ENCODE assay signal across 1 fruit fly cellular context in genomic region chr3R:16646952-16647715, dm6.
TF ChIP-seq lines count a peak whose summit lies in the region.

Gene CG10324 (minus strand): TSS chr3R:16647004.
Gene CCT3 (plus strand): TSS chr3R:16647605.

TF ChIP-seq in whole organism, embryonic, 481 proteins besides CTCF, POLR2A, EP300 and RAD21 (continued from another document):
- peak; percentile 22 for TF ChIP-seq CG12155 (GFP tag; optimal IDR thresholded peaks at IDR 0.05; lab: Kevin White, UChicago)
- TF ChIP-seq B-H2 (GFP tag; optimal IDR thresholded peaks at IDR 0.05; lab: Kevin White, UChicago), result peak; percentile 73
- TF ChIP-seq luna (GFP tag; optimal IDR thresholded peaks at IDR 0.05; lab: Kevin White, UChicago), result no peak
- TF ChIP-seq Ptx1 (GFP tag; IDR thresholded peaks at IDR 0.05; lab: Robert Waterston, UW), result peak; percentile 67
- peak; percentile 84 for TF ChIP-seq phol (tag; optimal IDR thresholded peaks at IDR 0.05; lab: Kevin White, UChicago)
- TF ChIP-seq Bteb2 (GFP tag; optimal IDR thresholded peaks at IDR 0.05; lab: Kevin White, UChicago), result peak; percentile 45
- TF ChIP-seq cg (GFP tag; optimal IDR thresholded peaks at IDR 0.05; lab: Kevin White, UChicago), result no peak
- peak; percentile 67 for TF ChIP-seq Drgx (GFP tag; IDR thresholded peaks at IDR 0.05; lab: Robert Waterston, UW)
- peak; percentile 59 for TF ChIP-seq ind (GFP tag; optimal IDR thresholded peaks at IDR 0.05; lab: Kevin White, UChicago)
- peak; percentile 60 for TF ChIP-seq CG3847 (GFP tag; IDR thresholded peaks at IDR 0.05; lab: Robert Waterston, UW)
- TF ChIP-seq CG8089 (GFP tag; optimal IDR thresholded peaks at IDR 0.05; lab: Kevin White, UChicago), result no peak
- TF ChIP-seq Ssrp (tag; optimal IDR thresholded peaks at IDR 0.05; lab: Kevin White, UChicago), result peak; percentile 73
- peak; percentile 44 for TF ChIP-seq cato (GFP tag; optimal IDR thresholded peaks at IDR 0.05; lab: Kevin White, UChicago; ENCODE audit: borderline replicate concordance)
- no peak for TF ChIP-seq CG10321 (GFP tag; IDR thresholded peaks at IDR 0.05; lab: Robert Waterston, UW)
- peak; percentile 26; the same call in 1 of the 2 replicates for TF ChIP-seq sens-2 (GFP tag; IDR thresholded peaks at IDR 0.05; lab: Robert Waterston, UW)
- TF ChIP-seq CG10565 (GFP tag; optimal IDR thresholded peaks at IDR 0.05; lab: Kevin White, UChicago), result no peak
- TF ChIP-seq CG6765 (GFP tag; optimal IDR thresholded peaks at IDR 0.05; lab: Kevin White, UChicago), result peak; percentile 71
- TF ChIP-seq knrl (GFP tag; IDR thresholded peaks at IDR 0.05; lab: Robert Waterston, UW; ENCODE audit: partially characterized antibody), result peak; percentile 68
- no peak; the same call in 1 of the 2 replicates for TF ChIP-seq CG14667 (GFP tag; IDR thresholded peaks at IDR 0.05; lab: Robert Waterston, UW)
- TF ChIP-seq Nf-YC (tag; optimal IDR thresholded peaks at IDR 0.05; lab: Kevin White, UChicago), result peak; percentile 77
- peak in 1 of 2 experiments; percentile 37 for TF ChIP-seq insv (GFP tag; optimal IDR thresholded peaks at IDR 0.05; lab: Kevin White, UChicago)
- peak; percentile 26 for TF ChIP-seq kah (GFP tag; optimal IDR thresholded peaks at IDR 0.05; lab: Kevin White, UChicago)
- TF ChIP-seq dati (GFP tag; IDR thresholded peaks at IDR 0.05; lab: Robert Waterston, UW), result no peak
- peak; percentile 82 for TF ChIP-seq CG8924 (tag; optimal IDR thresholded peaks at IDR 0.05; lab: Kevin White, UChicago)
- TF ChIP-seq CG9437 (GFP tag; optimal IDR thresholded peaks at IDR 0.05; lab: Kevin White, UChicago), result peak; percentile 47
